Worm (Caenorhabditis elegans): ENCODE results near the gene ctl-2.

The ctl-2 gene

ce11 chrII:14276409-14276808, 25.4 kb downstream of the ctl-2 start, which contains the start of gene Y54G11A.3:
Gene Y54G11A.3 (plus strand): TSS chrII:14276621.
- TF ChIP-seq nhr-21 (tag; optimal IDR thresholded peaks at IDR 0.05) (no peak), zag-1 (tag; optimal IDR thresholded peaks at IDR 0.05) (no peak), nhr-23 (tag; optimal IDR thresholded peaks at IDR 0.05) (no peak), nhr-77 (tag; optimal IDR thresholded peaks at IDR 0.05) (no peak), unc-39 (tag; optimal IDR thresholded peaks at IDR 0.05) (no peak), lsy-2 (tag; optimal IDR thresholded peaks at IDR 0.05) (no peak), ztf-4 (tag; optimal IDR thresholded peaks at IDR 0.05) (no peak), R02D3.7 (tag; optimal IDR thresholded peaks at IDR 0.05) (no peak), elt-3 (tag; optimal IDR thresholded peaks at IDR 0.05) (no peak), egl-27 (tag; optimal IDR thresholded peaks at IDR 0.05) (no peak), ceh-82 (tag; optimal IDR thresholded peaks at IDR 0.05) (no peak), ztf-11 (tag; optimal IDR thresholded peaks at IDR 0.05) (no peak), unc-55 (GFP tag; optimal IDR thresholded peaks at IDR 0.05) (no peak), lin-39 (tag; optimal IDR thresholded peaks at IDR 0.05) (no peak), ztf-1 (GFP tag; conservative IDR thresholded peaks at IDR 0.05) (no peak), nhr-25 (tag; optimal IDR thresholded peaks at IDR 0.05) (no peak), sma-3 (GFP tag; optimal IDR thresholded peaks at IDR 0.05) (no peak), crh-2 (tag; optimal IDR thresholded peaks at IDR 0.05) (no peak), snpc-4 (tag; optimal IDR thresholded peaks at IDR 0.05) (no peak), lin-11 (tag; optimal IDR thresholded peaks at IDR 0.05) (no peak)

- TF ChIP-seq ztf-4 (tag; optimal IDR thresholded peaks at IDR 0.05) (no peak), lsy-2 (tag; optimal IDR thresholded peaks at IDR 0.05) (no peak), zag-1 (tag; optimal IDR thresholded peaks at IDR 0.05) (no peak), lin-13 (GFP tag; optimal IDR thresholded peaks at IDR 0.05) (no peak), ceh-82 (tag; optimal IDR thresholded peaks at IDR 0.05) (no peak), alr-1 (tag; optimal IDR thresholded peaks at IDR 0.05) (no peak)
Observed at ce11 chrII:14269839-14270238, 32.0 kb downstream of the ctl-2 start.

DNA sequence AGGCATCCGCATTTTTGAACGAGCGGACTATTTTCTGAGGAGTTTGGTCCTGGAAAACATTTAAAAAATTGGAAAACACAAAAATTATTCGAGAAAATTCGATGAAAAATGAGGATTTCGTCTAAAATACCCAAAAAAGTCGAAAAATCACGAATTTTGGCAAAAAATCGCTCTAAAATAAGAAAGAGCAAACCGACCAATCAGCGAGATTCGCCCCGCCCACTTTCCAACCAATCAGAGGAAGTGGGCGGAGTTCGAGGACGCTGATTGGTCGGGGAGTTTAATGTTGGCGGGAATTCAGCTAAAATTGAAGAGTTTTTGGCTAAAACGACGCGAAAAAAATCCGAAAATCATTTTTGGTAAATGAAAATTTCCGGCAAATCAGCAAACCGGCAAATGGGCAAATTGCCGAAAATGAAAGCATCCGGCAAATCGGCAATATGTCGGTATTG, 32.7 kb downstream of the ctl-2 start, which contains the start of gene Y54G11A.1:
Gene Y54G11A.1 (minus strand): TSS at position 51 of the 452 bp plus-strand sequence.
- no peak for TF ChIP-seq ZK546.5 (tag; optimal IDR thresholded peaks at IDR 0.05)
- TF ChIP-seq dmd-4 (tag; optimal IDR thresholded peaks at IDR 0.05): no peak
- no peak for TF ChIP-seq lin-39 (tag; optimal IDR thresholded peaks at IDR 0.05)

ce11 chrII:14257943-14258342, 43.9 kb downstream of the ctl-2 start:
- TF ChIP-seq ztf-11 (tag; optimal IDR thresholded peaks at IDR 0.05): no peak
- TF ChIP-seq fos-1 (tag; optimal IDR thresholded peaks at IDR 0.05): no peak
- TF ChIP-seq blmp-1 (tag; optimal IDR thresholded peaks at IDR 0.05; ENCODE audit: insufficient read depth): no peak
- TF ChIP-seq crh-2 (tag; optimal IDR thresholded peaks at IDR 0.05): no peak
- no peak for TF ChIP-seq nhr-6 (tag; optimal IDR thresholded peaks at IDR 0.05)
- no peak for TF ChIP-seq lsy-2 (tag; optimal IDR thresholded peaks at IDR 0.05)
- TF ChIP-seq mbf-1 (tag; optimal IDR thresholded peaks at IDR 0.05): no peak
- TF ChIP-seq ceh-82 (tag; optimal IDR thresholded peaks at IDR 0.05): no peak
- TF ChIP-seq egl-27 (tag; optimal IDR thresholded peaks at IDR 0.05): no peak
- no peak for TF ChIP-seq ZK546.5 (tag; optimal IDR thresholded peaks at IDR 0.05)
- no peak for TF ChIP-seq Y55F3AM.14 (GFP tag; optimal IDR thresholded peaks at IDR 0.05)
- no peak for TF ChIP-seq mdl-1 (tag; optimal IDR thresholded peaks at IDR 0.05)
- TF ChIP-seq elt-3 (tag; optimal IDR thresholded peaks at IDR 0.05): no peak

DNA sequence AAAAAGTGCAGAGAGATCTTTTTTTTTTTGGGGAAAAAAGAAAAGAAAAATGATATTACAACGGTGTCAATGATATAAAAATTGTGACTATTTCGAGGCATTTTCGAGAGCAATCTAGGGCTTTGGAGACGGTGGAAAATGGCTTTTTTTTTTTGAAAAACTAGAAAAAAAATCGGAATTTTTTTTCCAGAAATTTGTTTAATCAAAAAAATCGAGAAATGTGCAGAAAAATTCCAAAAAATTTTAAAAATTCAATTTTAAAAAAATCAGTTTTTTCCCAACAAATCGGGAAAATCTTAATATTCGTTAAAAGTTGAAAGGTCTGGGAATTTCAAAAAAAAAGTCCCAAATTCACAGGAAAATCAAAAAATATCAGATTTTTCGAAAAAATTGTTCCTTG, 45.0 kb downstream of the ctl-2 start, which contains the start of gene Y54G11A.19:
Gene Y54G11A.19 (minus strand): TSS at position 101 of the 400 bp plus-strand sequence.
- TF ChIP-seq ceh-82 (tag; optimal IDR thresholded peaks at IDR 0.05) (no peak), crh-2 (tag; optimal IDR thresholded peaks at IDR 0.05) (no peak), ztf-11 (tag; optimal IDR thresholded peaks at IDR 0.05) (no peak), unc-62 (GFP tag; optimal IDR thresholded peaks at IDR 0.05) (no peak), unc-39 (tag; optimal IDR thresholded peaks at IDR 0.05) (no peak), aly-2 (tag; optimal IDR thresholded peaks at IDR 0.05) (no peak), mbf-1 (tag; optimal IDR thresholded peaks at IDR 0.05) (no peak), unc-55 (GFP tag; optimal IDR thresholded peaks at IDR 0.05) (no peak)

DNA sequence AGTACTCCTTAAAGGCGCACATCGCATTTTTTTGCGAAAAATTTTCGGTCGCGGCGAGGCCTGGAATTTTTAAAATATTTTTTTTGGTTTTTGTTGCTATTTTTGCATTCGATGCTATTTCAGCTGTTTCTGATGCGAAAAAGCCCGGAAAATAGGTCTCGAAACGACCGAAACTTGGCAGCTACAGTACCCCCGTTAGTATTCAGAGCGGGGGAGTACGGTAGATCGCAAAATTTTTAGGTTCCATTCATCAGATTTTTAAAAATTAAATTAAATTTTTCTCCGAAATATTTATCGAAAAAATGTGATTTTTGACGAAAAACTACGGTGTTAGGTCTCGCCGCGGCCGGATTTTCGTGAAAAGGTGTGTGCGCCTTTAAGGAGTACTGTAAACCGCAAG, 46.0 kb downstream of the ctl-2 start:
- no peak for TF ChIP-seq ZK546.5 (tag; optimal IDR thresholded peaks at IDR 0.05)
